Fruit fly (Drosophila melanogaster) whole organism, prepupa: ENCODE data around the gene Dpck.

Experiments used
- CG32006 ChIP-seq: fragments of 200-800 bp; sonication (Bioruptor generic); optimal IDR thresholded peaks from 3 replicates; lab custom pipeline; 2017; ENCODE audit warnings: missing biosample characterization, mild to moderate bottlenecking, missing genetic modification characterization
- CG7368 ChIP-seq: fragments of 200-800 bp; sonication (Bioruptor generic); optimal IDR thresholded peaks from 3 replicates; lab custom pipeline; 2016; ENCODE audit warnings: missing biosample characterization, missing genetic modification characterization
- Gug ChIP-seq: fragments of 200-800 bp; sonication (Bioruptor generic); IDR thresholded peaks from 2 replicates; pipeline ENCODE4 v1.3.6; 2022; ENCODE audit warnings: missing biosample characterization, missing genetic modification characterization
- Hr4 ChIP-seq: fragments of 200-800 bp; sonication (Bioruptor generic); optimal IDR thresholded peaks from 3 replicates; lab custom pipeline; 2016; ENCODE audit warnings: missing biosample characterization, missing genetic modification characterization
- Sox102F ChIP-seq: fragments of 200-800 bp; sonication (Bioruptor generic); optimal IDR thresholded peaks from 2 replicates; lab custom pipeline; 2016; ENCODE audit warnings: missing biosample characterization, mild to moderate bottlenecking, missing genetic modification characterization
- achi ChIP-seq: fragments of 200-800 bp; sonication (Bioruptor generic); optimal IDR thresholded peaks from 3 replicates; lab custom pipeline; 2016; ENCODE audit warnings: missing biosample characterization, missing genetic modification characterization
- lz ChIP-seq: fragments of 200-800 bp; sonication (Bioruptor generic); optimal IDR thresholded peaks from 3 replicates; lab custom pipeline; 2016; ENCODE audit warnings: missing biosample characterization, missing genetic modification characterization
- pdm3 ChIP-seq: fragments of 200-800 bp; sonication (Bioruptor generic); optimal IDR thresholded peaks from 3 replicates; lab custom pipeline; 2016; ENCODE audit warnings: missing biosample characterization, missing genetic modification characterization
- spab ChIP-seq: fragments of 200-800 bp; sonication (Bioruptor generic); optimal IDR thresholded peaks from 2 replicates; lab custom pipeline; 2017; ENCODE audit warnings: missing biosample characterization, mild to moderate bottlenecking, missing genetic modification characterization, missing genetic modification reagents

DNA sequence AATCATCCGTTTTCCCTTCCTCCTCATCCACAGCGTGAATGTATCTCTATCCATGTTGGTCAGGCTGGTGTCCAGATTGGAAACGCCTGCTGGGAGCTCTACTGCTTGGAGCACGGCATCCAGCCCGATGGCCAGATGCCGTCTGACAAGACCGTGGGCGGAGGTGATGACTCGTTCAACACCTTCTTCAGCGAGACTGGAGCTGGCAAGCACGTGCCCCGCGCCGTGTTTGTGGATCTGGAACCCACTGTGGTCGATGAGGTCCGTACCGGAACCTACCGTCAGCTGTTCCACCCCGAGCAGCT, 5.2 kb downstream of the Dpck start:
- TF ChIP-seq spab (GFP tag; lab: Kevin White, UChicago) (no peak), Sox102F (GFP tag; lab: Kevin White, UChicago) (no peak), pdm3 (GFP tag; lab: Kevin White, UChicago) (no peak), Hr4 (no peak), Gug (no peak), lz (GFP tag; lab: Kevin White, UChicago) (no peak), CG7368 (GFP tag; lab: Kevin White, UChicago) (no peak), CG32006 (GFP tag; lab: Kevin White, UChicago) (no peak), achi (GFP tag; lab: Kevin White, UChicago) (no peak)
